Fruit fly (Drosophila melanogaster): Measurements from ENCODE around the gene bdl.
A peak's percentile ranks its signal among the peaks of the same experiment; 100 is the strongest.

bdl gene

DNA sequence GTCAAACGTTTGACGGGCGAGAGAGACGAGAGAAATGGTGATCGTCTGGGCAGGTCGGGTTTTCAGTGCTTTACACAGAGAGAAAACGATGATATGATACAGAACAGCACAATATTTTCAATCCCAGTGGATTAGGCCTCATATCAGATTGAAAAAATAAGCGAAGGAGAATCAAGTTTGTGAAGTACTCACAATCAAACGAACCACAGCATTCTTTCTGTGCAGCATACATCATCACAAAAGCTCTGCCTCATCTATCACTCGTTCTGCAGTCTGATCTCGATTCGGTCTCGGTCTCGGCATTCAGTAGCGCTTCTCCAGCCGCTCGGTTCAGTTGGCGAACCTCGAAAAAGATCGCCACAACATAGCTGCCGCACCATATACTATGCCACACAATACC lies at the start of gene bdl:
Gene bdl (plus strand): TSS at position 301 of the 400 bp plus-strand sequence.
- TF ChIP-seq pan (optimal IDR thresholded peaks at IDR 0.05) (no peak), pan (GFP tag; optimal IDR thresholded peaks at IDR 0.05 in 1 of 2, IDR thresholded peaks at IDR 0.05 in 1 of 2) (peak in 1 of 2 experiments; percentile 26), row (GFP tag; IDR thresholded peaks at IDR 0.05) (peak; percentile 48; the same call in 2 of the 3 replicates), ken (GFP tag; IDR thresholded peaks at IDR 0.05) (0 out of 3 replicates have a peak, but pooled peaks have one; percentile 17), prd (optimal IDR thresholded peaks at IDR 0.05) (no peak), prd (GFP tag; IDR thresholded peaks at IDR 0.05) (0 out of 3 replicates have a peak, but pooled peaks have one; percentile 19), Sox102F (GFP tag; optimal IDR thresholded peaks at IDR 0.05) (peak; percentile 3), Deaf1 (tag; optimal IDR thresholded peaks at IDR 0.05) (peak; percentile 57), CG12744 (GFP tag; optimal IDR thresholded peaks at IDR 0.05) (no peak), phol (tag; optimal IDR thresholded peaks at IDR 0.05) (no peak), Asciz (GFP tag; optimal IDR thresholded peaks at IDR 0.05) (no peak), ewg (GFP tag; optimal IDR thresholded peaks at IDR 0.05) (no peak), Drgx (GFP tag; IDR thresholded peaks at IDR 0.05) (peak; percentile 31; the same call in 1 of the 2 replicates), CG18599 (GFP tag; optimal IDR thresholded peaks at IDR 0.05) (peak; percentile 16), hkb (optimal IDR thresholded peaks at IDR 0.05) (no peak), hkb (GFP tag; IDR thresholded peaks at IDR 0.05) (peak; percentile 24; the same call in 1 of the 2 replicates), CG32772 (GFP tag; IDR thresholded peaks at IDR 0.05) (0 out of 2 replicates have a peak, but pooled peaks have one; percentile 13), dmrt99B (tag; optimal IDR thresholded peaks at IDR 0.05) (peak; percentile 12), chinmo (GFP tag; IDR thresholded peaks at IDR 0.05; ENCODE audit: partially characterized antibody) (0 out of 4 replicates have a peak, but pooled peaks have one; percentile 26), Taf1 (GFP tag; IDR thresholded peaks at IDR 0.05) (0 out of 2 replicates have a peak, but pooled peaks have one; percentile 25)

- TF ChIP-seq tll (GFP tag; optimal IDR thresholded peaks at IDR 0.05) (peak in 1 of 2 experiments; percentile 81), zen (tag; optimal IDR thresholded peaks at IDR 0.05) (peak; percentile 84), CG2712 (tag; optimal IDR thresholded peaks at IDR 0.05) (no peak), CG15269 (tag; optimal IDR thresholded peaks at IDR 0.05) (no peak)
Measured at dm6 chr2L:4281224-4281623, 43.1 kb upstream of the bdl start, which contains the start of gene Art2. Gene Art2 (minus strand): TSS chr2L:4281324.

dm6 chr2L:4281810-4282209 lies 42.5 kb upstream of the bdl start:
- TF ChIP-seq B-H2 (GFP tag; optimal IDR thresholded peaks at IDR 0.05) (no peak), CG17568 (GFP tag; optimal IDR thresholded peaks at IDR 0.05) (no peak), Hand (GFP tag; optimal IDR thresholded peaks at IDR 0.05) (no peak), chm (GFP tag; IDR thresholded peaks at IDR 0.05) (no peak), Chrac-16 (GFP tag; optimal IDR thresholded peaks at IDR 0.05) (no peak), CG13123 (GFP tag; optimal IDR thresholded peaks at IDR 0.05) (no peak), crol (GFP tag; IDR thresholded peaks at IDR 0.05) (no peak), ERR (GFP tag; optimal IDR thresholded peaks at IDR 0.05) (no peak), CG12744 (GFP tag; optimal IDR thresholded peaks at IDR 0.05) (no peak), gce (GFP tag; IDR thresholded peaks at IDR 0.05) (no peak), Ets65A (GFP tag) (peak; percentile 37), CG3838 (GFP tag; optimal IDR thresholded peaks at IDR 0.05) (no peak), Trl (optimal IDR thresholded peaks at IDR 0.05) (peak; percentile 60 to 67), Trl (GFP tag; optimal IDR thresholded peaks at IDR 0.05) (no peak), CG12236 (GFP tag; optimal IDR thresholded peaks at IDR 0.05) (no peak), E2f2 (GFP tag; IDR thresholded peaks at IDR 0.05) (no peak), CG10431 (GFP tag; optimal IDR thresholded peaks at IDR 0.05) (no peak), CG18011 (GFP tag; optimal IDR thresholded peaks at IDR 0.05) (no peak), corto (GFP tag; optimal IDR thresholded peaks at IDR 0.05) (no peak), zen2 (GFP tag; IDR thresholded peaks at IDR 0.05; ENCODE audit: partially characterized antibody) (0 out of 3 replicates have a peak, but pooled peaks have one; percentile 17), pum (GFP tag; optimal IDR thresholded peaks at IDR 0.05) (no peak), CG7928 (GFP tag; optimal IDR thresholded peaks at IDR 0.05) (no peak), CG6654 (GFP tag; optimal IDR thresholded peaks at IDR 0.05) (no peak), CG2889 (GFP tag; IDR thresholded peaks at IDR 0.05) (no peak)

Data from whole organism, embryonic.